Worm (Caenorhabditis elegans): ENCODE results near the gene B0281.6.
A peak's percentile ranks its signal among the peaks of the same experiment; 100 is the strongest.
"Not testable (repeated sequence)": the region's sequence is repeated elsewhere in the genome, so short reads cannot be mapped to it uniquely, and the experiment has no call there.

The B0281.6 gene

ce11 chrII:2254861-2255260 is 47.4 kb downstream of the B0281.6 start, which contains the start of gene K09F6.3:
K09F6.3 (plus strand) TSS chrII:2255161.
- TF ChIP-seq madf-3, hmg-20, Y56A3A.18 (GFP tag; IDR thresholded peaks at IDR 0.05): not testable (repeated sequence)

- TF ChIP-seq B0336.3 (GFP tag; IDR thresholded peaks at IDR 0.05) (no peak), akir-1 (GFP tag; optimal IDR thresholded peaks at IDR 0.05) (no peak), zfh-2 (GFP tag; conservative IDR thresholded peaks at IDR 0.05) (peak; percentile 60; the same call in 1 of the 2 replicates)
Observed at ce11 chrII:2253676-2254075, 48.6 kb downstream of the B0281.6 start.

DNA sequence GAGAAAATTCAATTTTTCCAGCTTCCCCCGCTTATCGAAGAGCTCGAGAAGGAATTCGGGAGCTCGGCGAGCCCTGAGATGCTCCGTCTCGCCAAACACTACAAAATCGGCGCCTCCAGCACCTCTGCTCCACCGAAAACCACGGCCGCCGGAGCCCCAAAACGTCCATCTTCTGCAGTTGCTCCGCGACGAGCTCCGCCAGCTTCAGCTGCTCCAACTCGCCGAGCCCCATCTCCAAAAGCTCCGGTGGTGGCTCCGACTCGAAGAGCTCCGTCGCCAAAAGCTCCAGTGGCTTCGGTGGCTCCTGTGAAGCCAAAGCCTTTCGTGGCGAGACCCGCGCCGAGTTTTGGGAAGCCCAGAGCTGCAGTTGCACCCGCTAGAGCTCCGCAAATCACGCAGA is 50.6 kb downstream of the B0281.6 start:
- 0 out of 2 replicates have a peak, but pooled peaks have one; percentile 49 for TF ChIP-seq ztf-25 (GFP tag; IDR thresholded peaks at IDR 0.05)
- peak; percentile 92 for TF ChIP-seq egrh-3 (GFP tag; IDR thresholded peaks at IDR 0.05)
- peak; percentile 83 for TF ChIP-seq zfh-2 (GFP tag; conservative IDR thresholded peaks at IDR 0.05)
- no peak for TF ChIP-seq lsl-1 (GFP tag; optimal IDR thresholded peaks at IDR 0.05)
